Worm (Caenorhabditis elegans) whole organism, L4 larva: Measurements from ENCODE around the gene kbp-4.

Experiments used
- D1046.2 ChIP-seq: fragments of 200-800 bp; sonication (Bioruptor generic); IDR thresholded peaks from 2 replicates; pipeline ENCODE4 v1.3.6; 2022; ENCODE audit warnings: missing genetic modification characterization, missing compliant biosample characterization
- R02D3.7 ChIP-seq: fragments of 150-350 bp; sonication (generic microtip); optimal IDR thresholded peaks from 3 replicates; lab custom pipeline; 2014; ENCODE audit warnings: missing biosample characterization, missing genetic modification characterization
- Y105C5A.15 ChIP-seq: fragments of 200-800 bp; sonication (Bioruptor generic); IDR thresholded peaks from 2 replicates; pipeline ENCODE4 v1.3.6; 2022; ENCODE audit warnings: missing genetic modification characterization, missing compliant biosample characterization
- Y75B8A.6 ChIP-seq: fragments of 200-800 bp; sonication (Bioruptor generic); IDR thresholded peaks from 2 replicates; pipeline ENCODE4 v1.3.6; 2022; ENCODE audit warnings: missing genetic modification reagents, missing genetic modification characterization, missing compliant biosample characterization
- ZK546.5 ChIP-seq, 2 experiments: sonication (generic microtip); optimal IDR thresholded peaks; 2 replicates each; lab custom pipeline; 2017; ENCODE audit warnings: missing biosample characterization in 2 of 2, missing genetic modification characterization in 2 of 2
- aly-2 ChIP-seq: sonication (generic microtip); optimal IDR thresholded peaks from 2 replicates; lab custom pipeline; 2018; ENCODE audit warnings: missing biosample characterization, missing genetic modification characterization
- arid-1 ChIP-seq: fragments of 200-800 bp; sonication (Bioruptor generic); conservative IDR thresholded peaks from 2 replicates; pipeline ENCODE4 v1.3.6; 2022; ENCODE audit warnings: missing genetic modification reagents, missing genetic modification characterization, missing compliant biosample characterization
- ceh-28 ChIP-seq: fragments of 150-350 bp; optimal IDR thresholded peaks from 2 replicates; lab custom pipeline; 2014; ENCODE audit warnings: missing biosample characterization, missing genetic modification reagents, missing genetic modification characterization
- ces-1 ChIP-seq: fragments of 150-350 bp; sonication (generic microtip); optimal IDR thresholded peaks from 4 replicates; lab custom pipeline; 2014; ENCODE audit warnings: missing biosample characterization, missing genetic modification reagents, missing genetic modification characterization
- dmd-8 ChIP-seq: fragments of 200-800 bp; sonication (Bioruptor generic); IDR thresholded peaks from 2 replicates; pipeline ENCODE4 v1.3.6; 2022; ENCODE audit warnings: missing genetic modification characterization, missing compliant biosample characterization
- egl-43 ChIP-seq: fragments of 200-800 bp; sonication (Bioruptor generic); IDR thresholded peaks from 2 replicates; pipeline ENCODE4 v1.3.6; 2022; ENCODE audit warnings: missing genetic modification reagents, missing genetic modification characterization, missing compliant biosample characterization
- fkh-10 ChIP-seq: fragments of 150-350 bp; optimal IDR thresholded peaks from 2 replicates; lab custom pipeline; 2014; ENCODE audit warnings: missing biosample characterization, missing genetic modification reagents, missing genetic modification characterization
- hif-1 ChIP-seq, 2 experiments: sonication (generic microtip); optimal IDR thresholded peaks; 2 replicates each; lab custom pipeline; 2016 to 2017; ENCODE audit warnings: missing compliant biosample characterization in 2 of 2, missing genetic modification characterization in 2 of 2, missing genetic modification reagents in 2 of 2, missing genotype in 2 of 2, mild to moderate bottlenecking in 1 of 2
- hmg-1.1 ChIP-seq: fragments of 200-800 bp; sonication (Bioruptor generic); IDR thresholded peaks from 2 replicates; pipeline ENCODE4 v1.3.6; 2022; ENCODE audit warnings: missing genetic modification reagents, missing genetic modification characterization, missing compliant biosample characterization
- lim-7 ChIP-seq: fragments of 200-800 bp; sonication (Bioruptor generic); IDR thresholded peaks from 2 replicates; pipeline ENCODE4 v1.3.6; 2022; ENCODE audit warnings: missing genetic modification characterization, missing compliant biosample characterization
- lin-38 ChIP-seq: fragments of 200-800 bp; sonication (Bioruptor generic); IDR thresholded peaks from 2 replicates; pipeline ENCODE4 v1.3.6; 2022; ENCODE audit warnings: missing genetic modification reagents, missing genetic modification characterization, missing compliant biosample characterization
- lir-3 ChIP-seq: sonication (generic microtip); optimal IDR thresholded peaks from 2 replicates; lab custom pipeline; 2016; ENCODE audit warnings: mild to moderate bottlenecking, missing genetic modification characterization, missing compliant biosample characterization
- madf-5 ChIP-seq, 2 experiments: fragments of 200-800 bp; sonication (Bioruptor generic); IDR thresholded peaks; 2 replicates each; pipeline ENCODE4 v1.3.6; 2022; ENCODE audit warnings: missing compliant biosample characterization in 2 of 2, missing genetic modification characterization in 2 of 2
- mdl-1 ChIP-seq, 2 experiments: fragments of 150-350 bp in 1 of 2; sonication (generic microtip) in 1 of 2; optimal IDR thresholded peaks; 2 replicates each; lab custom pipeline; 2014 to 2017; ENCODE audit warnings: missing biosample characterization in 2 of 2, missing genetic modification characterization in 2 of 2
- nhr-11 ChIP-seq: fragments of 150-350 bp; optimal IDR thresholded peaks from 2 replicates; lab custom pipeline; 2014; ENCODE audit warnings: missing biosample characterization, missing genetic modification characterization
- nhr-28 ChIP-seq: fragments of 150-350 bp; optimal IDR thresholded peaks from 2 replicates; lab custom pipeline; 2014; ENCODE audit warnings: missing biosample characterization, missing genetic modification characterization
- nhr-48 ChIP-seq: sonication (generic microtip); optimal IDR thresholded peaks from 2 replicates; lab custom pipeline; 2016; ENCODE audit warnings: mild to moderate bottlenecking, missing genetic modification characterization, missing compliant biosample characterization
- nhr-6 ChIP-seq: fragments of 150-350 bp; optimal IDR thresholded peaks from 2 replicates; lab custom pipeline; 2014; ENCODE audit warnings: missing biosample characterization, missing genetic modification characterization
- nhr-76 ChIP-seq: fragments of 150-350 bp; optimal IDR thresholded peaks from 2 replicates; lab custom pipeline; 2014; ENCODE audit warnings: missing biosample characterization, missing genetic modification characterization
- rbr-2 ChIP-seq: sonication (generic microtip); optimal IDR thresholded peaks from 2 replicates; lab custom pipeline; 2016; ENCODE audit warnings: missing genotype, missing genetic modification characterization, missing compliant biosample characterization
- set-16 ChIP-seq: fragments of 200-800 bp; sonication (Bioruptor generic); IDR thresholded peaks from 2 replicates; pipeline ENCODE4 v1.3.6; 2022; ENCODE audit warnings: missing genetic modification reagents, missing genetic modification characterization, missing compliant biosample characterization
- spr-3 ChIP-seq: fragments of 200-800 bp; sonication (Bioruptor generic); optimal IDR thresholded peaks from 2 replicates; lab custom pipeline; 2018; ENCODE audit warnings: mild to moderate bottlenecking, missing genetic modification characterization, missing compliant biosample characterization
- vab-7 ChIP-seq: fragments of 200-800 bp; sonication (Bioruptor generic); IDR thresholded peaks from 2 replicates; pipeline ENCODE4 v1.3.6; 2022; ENCODE audit warnings: missing genetic modification reagents, missing genetic modification characterization, missing compliant biosample characterization
- zfp-3 ChIP-seq: fragments of 200-800 bp; sonication (Bioruptor generic); conservative IDR thresholded peaks from 2 replicates; pipeline ENCODE4 v1.3.6; 2022; ENCODE audit warnings: missing genetic modification reagents, missing genetic modification characterization, missing compliant biosample characterization
- zip-2 ChIP-seq: fragments of 150-350 bp; optimal IDR thresholded peaks from 2 replicates; lab custom pipeline; 2014; ENCODE audit warnings: missing biosample characterization, missing genetic modification characterization
- ztf-7 ChIP-seq: fragments of 150-350 bp; optimal IDR thresholded peaks from 2 replicates; lab custom pipeline; 2014; ENCODE audit warnings: missing biosample characterization, missing genetic modification characterization

Gene kbp-4

ce11 chrIII:1056989-1057687, 23.6 kb upstream of the kbp-4 start:
- peak; percentile 76 for TF ChIP-seq ceh-28
- TF ChIP-seq, all 104 proteins: peak for 1; not testable (repeated sequence) for 103

ce11 chrIII:1058074-1058473, 22.6 kb upstream of the kbp-4 start:
- TF ChIP-seq ceh-28 (peak; percentile 89), spr-3 (GFP tag; lab: Kevin White, UChicago) (no peak), aly-2 (tag; lab: Kevin White, UChicago) (no peak)

- TF ChIP-seq ceh-28 (peak; percentile 52), ztf-7 (tag; lab: Kevin White, UChicago) (no peak)
Observed at ce11 chrIII:1058881-1059280, 21.8 kb upstream of the kbp-4 start.

ce11 chrIII:1059961-1060360, 20.7 kb upstream of the kbp-4 start, which contains the start of gene BE0003N10.6:
Gene BE0003N10.6, minus strand, starts transcription at chrIII:1060061.
- no peak for TF ChIP-seq Y105C5A.15 (GFP tag; lab: Robert Waterston, UW)
- TF ChIP-seq rbr-2 (tag; lab: Kevin White, UChicago) = no peak
- no peak for TF ChIP-seq hif-1 (tag; optimal IDR thresholded peaks at IDR 0.05; lab: Kevin White, UChicago)
- no peak for TF ChIP-seq nhr-11 (tag; lab: Kevin White, UChicago)
- no peak for TF ChIP-seq lir-3 (tag; lab: Kevin White, UChicago)

ce11 chrIII:1074152-1074551, 6.5 kb upstream of the kbp-4 start:
- TF ChIP-seq mdl-1 (tag; optimal IDR thresholded peaks at IDR 0.05; lab: Kevin White, UChicago) = no peak
- peak; percentile 77 for TF ChIP-seq set-16 (GFP tag; lab: Robert Waterston, UW)

ce11 chrIII:1076383-1076782, 4.3 kb upstream of the kbp-4 start, which contains the start of gene uaf-1:
Gene uaf-1, minus strand, starts transcription at chrIII:1076555.
- TF ChIP-seq madf-5 (GFP tag; IDR thresholded peaks at IDR 0.05; lab: Robert Waterston, UW) (0 out of 4 replicates have a peak, but pooled peaks of 1 of the 2 experiments have one; percentile 52), lim-7 (GFP tag; lab: Robert Waterston, UW) (peak; percentile 67; the same call in 1 of the 2 replicates), vab-7 (peak; percentile 48; the same call in 1 of the 2 replicates), lin-38 (GFP tag; lab: Robert Waterston, UW) (peak; percentile 33; the same call in 1 of the 2 replicates), arid-1 (0 out of 2 replicates have a peak, but pooled peaks have one; percentile 18), zfp-3 (GFP tag; lab: Robert Waterston, UW) (0 out of 2 replicates have a peak, but pooled peaks have one; percentile 45)

ce11 chrIII:1081101-1081500, 400 bp downstream of the kbp-4 start, which contains the start of gene par-2:
Gene par-2, plus strand, starts transcription at chrIII:1081401.
- TF ChIP-seq hmg-1.1 (GFP tag; lab: Robert Waterston, UW) = no peak
- no peak for TF ChIP-seq nhr-6 (tag; lab: Kevin White, UChicago)
- no peak for TF ChIP-seq ces-1 (GFP tag; lab: Kevin White, UChicago)
- no peak for TF ChIP-seq ZK546.5 (tag; optimal IDR thresholded peaks at IDR 0.05; lab: Kevin White, UChicago)
- no peak for TF ChIP-seq zip-2
- no peak for TF ChIP-seq nhr-48 (tag; lab: Kevin White, UChicago)
- TF ChIP-seq nhr-76 (tag; lab: Kevin White, UChicago) = no peak
- no peak for TF ChIP-seq R02D3.7
- no peak for TF ChIP-seq dmd-8 (GFP tag; lab: Robert Waterston, UW)
- TF ChIP-seq fkh-10 (GFP tag; lab: Kevin White, UChicago) = no peak
- TF ChIP-seq nhr-28 (tag; lab: Kevin White, UChicago) = no peak
- no peak for TF ChIP-seq Y75B8A.6 (GFP tag; lab: Robert Waterston, UW)
- no peak for TF ChIP-seq nhr-11 (tag; lab: Kevin White, UChicago)
- no peak for TF ChIP-seq aly-2 (tag; lab: Kevin White, UChicago)
- no peak for TF ChIP-seq rbr-2 (tag; lab: Kevin White, UChicago)
- no peak for TF ChIP-seq hif-1 (tag; optimal IDR thresholded peaks at IDR 0.05; lab: Kevin White, UChicago)
- TF ChIP-seq egl-43 (GFP tag; lab: Robert Waterston, UW) = no peak
- no peak for TF ChIP-seq D1046.2 (GFP tag; lab: Robert Waterston, UW)
- TF ChIP-seq, all 104 proteins: peak for 0
